Worm (Caenorhabditis elegans): ENCODE data around the gene C43D7.8.

Gene C43D7.8

DNA sequence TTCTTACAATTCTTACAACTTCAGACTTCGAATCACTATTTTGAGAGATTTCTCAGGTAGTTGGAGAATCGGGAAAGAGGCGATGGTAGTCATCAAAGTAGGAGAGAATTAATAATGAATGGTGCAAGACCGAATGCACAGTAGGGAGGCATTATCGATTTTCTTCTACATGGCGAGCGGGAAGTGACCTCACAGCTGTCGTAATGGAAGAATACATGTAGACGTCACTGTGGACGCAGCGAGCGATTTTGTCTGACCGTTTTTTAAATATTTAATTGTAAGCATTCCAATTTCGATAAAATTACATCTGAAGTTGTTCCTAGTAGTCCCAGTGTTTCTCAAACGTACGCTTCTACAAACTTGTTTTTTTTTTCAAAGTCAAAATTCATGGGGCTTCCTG lies 1.7 kb downstream of the C43D7.8 start, which contains the start of gene F55C9.11:
Gene F55C9.11, minus strand, starts transcription at position 101 of the 400 bp plus-strand sequence.
- TF ChIP-seq mls-2 (tag; optimal IDR thresholded peaks at IDR 0.05) (no peak), M03D4.4 (tag; optimal IDR thresholded peaks at IDR 0.05) (no peak), zip-8 (tag; optimal IDR thresholded peaks at IDR 0.05) (no peak), blmp-1 (tag; optimal IDR thresholded peaks at IDR 0.05) (no peak), unc-120 (tag; optimal IDR thresholded peaks at IDR 0.05; ENCODE audit: poor library complexity, severe bottlenecking) (no peak), cnd-1 (tag; optimal IDR thresholded peaks at IDR 0.05) (no peak), nhr-2 (tag; optimal IDR thresholded peaks at IDR 0.05) (no peak), sptf-1 (tag; optimal IDR thresholded peaks at IDR 0.05) (no peak), tbx-8 (GFP tag; optimal IDR thresholded peaks at IDR 0.05) (no peak), elt-3 (tag; optimal IDR thresholded peaks at IDR 0.05) (no peak), lsy-2 (tag; optimal IDR thresholded peaks at IDR 0.05) (no peak), sem-2 (GFP tag; optimal IDR thresholded peaks at IDR 0.05) (no peak), drap-1 (GFP tag; optimal IDR thresholded peaks at IDR 0.05) (no peak), unc-62 (GFP tag; optimal IDR thresholded peaks at IDR 0.05) (no peak), ces-1 (GFP tag; optimal IDR thresholded peaks at IDR 0.05) (no peak), ceh-39 (tag; optimal IDR thresholded peaks at IDR 0.05) (no peak), snpc-4 (tag; optimal IDR thresholded peaks at IDR 0.05) (no peak), elt-1 (tag; optimal IDR thresholded peaks at IDR 0.05; ENCODE audit: borderline replicate concordance, insufficient read depth) (no peak), hlh-1 (tag; optimal IDR thresholded peaks at IDR 0.05) (no peak), lin-32 (GFP tag; optimal IDR thresholded peaks at IDR 0.05) (no peak)

ce11 chrV:19308137-19308536 lies 3.2 kb downstream of the C43D7.8 start:
- TF ChIP-seq elt-3 (tag; optimal IDR thresholded peaks at IDR 0.05) (no peak), ces-1 (GFP tag; optimal IDR thresholded peaks at IDR 0.05) (no peak), M03D4.4 (tag; optimal IDR thresholded peaks at IDR 0.05) (no peak), ham-2 (GFP tag; optimal IDR thresholded peaks at IDR 0.05) (no peak), hlh-1 (tag; optimal IDR thresholded peaks at IDR 0.05) (no peak), ztf-11 (tag; optimal IDR thresholded peaks at IDR 0.05) (no peak), nhr-237 (tag; optimal IDR thresholded peaks at IDR 0.05) (no peak)

- TF ChIP-seq ces-1 (GFP tag; optimal IDR thresholded peaks at IDR 0.05) (no peak), sptf-1 (tag; optimal IDR thresholded peaks at IDR 0.05) (no peak), zip-8 (tag; optimal IDR thresholded peaks at IDR 0.05) (no peak), blmp-1 (tag; optimal IDR thresholded peaks at IDR 0.05) (no peak), unc-39 (tag; optimal IDR thresholded peaks at IDR 0.05) (no peak), drap-1 (GFP tag; optimal IDR thresholded peaks at IDR 0.05) (no peak), elt-1 (tag; optimal IDR thresholded peaks at IDR 0.05; ENCODE audit: borderline replicate concordance, insufficient read depth) (no peak), cnd-1 (tag; optimal IDR thresholded peaks at IDR 0.05) (no peak), snpc-4 (tag; optimal IDR thresholded peaks at IDR 0.05) (no peak), mep-1 (tag; optimal IDR thresholded peaks at IDR 0.05) (no peak)
These were observed 4.4 kb downstream of the C43D7.8 start, which contains the start of gene F55C9.15 for ce11 chrV:19306906-19307305. Gene F55C9.15, minus strand, starts transcription at chrV:19307006.

ce11 chrV:19303589-19304174 lies 7.6 kb downstream of the C43D7.8 start, which contains the start of the genes fbxb-63 and fbxb-61:
Gene fbxb-63, minus strand, starts transcription at chrV:19303730.
Gene fbxb-61, plus strand, starts transcription at chrV:19304124.
- TF ChIP-seq lin-13 (tag; optimal IDR thresholded peaks at IDR 0.05) (no peak), ztf-11 (tag; optimal IDR thresholded peaks at IDR 0.05) (no peak), ceh-39 (tag; optimal IDR thresholded peaks at IDR 0.05) (peak; percentile 53)

- TF ChIP-seq zip-8 (tag; optimal IDR thresholded peaks at IDR 0.05) (peak; percentile 11), hlh-1 (tag; optimal IDR thresholded peaks at IDR 0.05) (no peak), unc-39 (tag; optimal IDR thresholded peaks at IDR 0.05) (no peak)
These were observed 9.4 kb downstream of the C43D7.8 start, which contains the start of gene fbxb-62 for ce11 chrV:19301934-19302333. Gene fbxb-62, minus strand, starts transcription at chrV:19302034.

DNA sequence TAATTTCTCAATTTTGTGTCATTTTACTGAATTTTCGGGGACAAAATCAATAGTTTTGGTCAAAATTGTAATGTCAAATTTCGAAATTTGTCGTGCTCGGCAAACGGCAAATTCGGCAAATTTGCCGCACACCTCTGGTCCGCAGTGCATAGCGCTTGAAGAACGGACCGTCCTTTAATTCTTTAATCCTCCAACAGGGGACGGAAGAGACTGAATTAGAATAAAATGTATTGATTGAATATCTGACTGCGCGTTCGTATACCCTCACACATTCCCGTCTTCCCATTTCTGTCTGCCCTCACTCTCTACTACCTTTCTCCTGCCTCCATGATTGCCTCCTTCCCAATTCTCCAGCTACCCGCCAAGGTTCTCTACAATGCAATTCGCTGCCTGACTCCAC lies 12.0 kb downstream of the C43D7.8 start, which contains the start of gene F55C9.14:
Gene F55C9.14, plus strand, starts transcription at position 301 of the 400 bp plus-strand sequence.
- TF ChIP-seq pha-4 (tag; optimal IDR thresholded peaks at IDR 0.05): no peak
- no peak for TF ChIP-seq nhr-237 (tag; optimal IDR thresholded peaks at IDR 0.05)
- TF ChIP-seq ham-2 (GFP tag; optimal IDR thresholded peaks at IDR 0.05): no peak
- TF ChIP-seq zip-8 (tag; optimal IDR thresholded peaks at IDR 0.05): no peak

Measured in whole organism, mixed stage, embryonic.